Worm (Caenorhabditis elegans) whole organism, L4 larva: ENCODE data around the gene fbxa-202.
A peak's percentile ranks its signal among the peaks of the same experiment; 100 is the strongest.

Source experiments
- F26F4.8 ChIP-seq: fragments of 200-800 bp; sonication (Bioruptor generic); conservative IDR thresholded peaks from 2 replicates; pipeline ENCODE4 v1.3.6; 2022; ENCODE audit warnings: missing genetic modification characterization, missing compliant biosample characterization
- arid-1 ChIP-seq: fragments of 200-800 bp; sonication (Bioruptor generic); conservative IDR thresholded peaks from 2 replicates; pipeline ENCODE4 v1.3.6; 2022; ENCODE audit warnings: missing genetic modification reagents, missing genetic modification characterization, missing compliant biosample characterization
- ceh-28 ChIP-seq: fragments of 150-350 bp; optimal IDR thresholded peaks from 2 replicates; lab custom pipeline; 2014; ENCODE audit warnings: missing biosample characterization, missing genetic modification reagents, missing genetic modification characterization
- daf-12 ChIP-seq: fragments of 150-350 bp; optimal IDR thresholded peaks from 2 replicates; lab custom pipeline; 2014; ENCODE audit warnings: missing biosample characterization, missing genetic modification reagents, missing genetic modification characterization
- jun-1 ChIP-seq: fragments of 150-350 bp; optimal IDR thresholded peaks from 2 replicates; lab custom pipeline; 2014; ENCODE audit warnings: missing biosample characterization, missing genetic modification reagents, missing genetic modification characterization
- lsy-2 ChIP-seq, 2 experiments: fragments of 150-350 bp in 1 of 2; sonication (generic microtip) in 1 of 2; optimal IDR thresholded peaks; 2 replicates each; lab custom pipeline; 2014 to 2017; ENCODE audit warnings: missing biosample characterization in 2 of 2, missing genetic modification characterization in 2 of 2
- mdl-1 ChIP-seq, 2 experiments: fragments of 150-350 bp in 1 of 2; sonication (generic microtip) in 1 of 2; optimal IDR thresholded peaks; 2 replicates each; lab custom pipeline; 2014 to 2017; ENCODE audit warnings: missing biosample characterization in 2 of 2, missing genetic modification characterization in 2 of 2
- mes-2 ChIP-seq: sonication (generic microtip); optimal IDR thresholded peaks from 2 replicates; lab custom pipeline; 2016; ENCODE audit warnings: missing genotype, mild to moderate bottlenecking, missing genetic modification characterization, missing compliant biosample characterization; ENCODE audit not compliant: poor library complexity, severe bottlenecking
- nhr-28 ChIP-seq: fragments of 150-350 bp; optimal IDR thresholded peaks from 2 replicates; lab custom pipeline; 2014; ENCODE audit warnings: missing biosample characterization, missing genetic modification characterization
- nhr-77 ChIP-seq: fragments of 150-350 bp; optimal IDR thresholded peaks from 2 replicates; lab custom pipeline; 2014; ENCODE audit warnings: missing biosample characterization, missing genetic modification characterization
- pqm-1 ChIP-seq: sonication (generic microtip); optimal IDR thresholded peaks from 2 replicates; lab custom pipeline; 2017; ENCODE audit warnings: missing biosample characterization, missing genetic modification characterization
- set-16 ChIP-seq: fragments of 200-800 bp; sonication (Bioruptor generic); IDR thresholded peaks from 2 replicates; pipeline ENCODE4 v1.3.6; 2022; ENCODE audit warnings: missing genetic modification reagents, missing genetic modification characterization, missing compliant biosample characterization
- tra-1 ChIP-seq: fragments of 200-800 bp; sonication (Bioruptor generic); IDR thresholded peaks from 2 replicates; pipeline ENCODE4 v1.3.6; 2022; ENCODE audit warnings: missing genetic modification reagents, missing genetic modification characterization, missing compliant biosample characterization
- ztf-11 ChIP-seq: fragments of 150-350 bp; optimal IDR thresholded peaks from 2 replicates; lab custom pipeline; 2014; ENCODE audit warnings: missing biosample characterization, missing genetic modification characterization

ce11 chrV:6351122-6351521, 24.0 kb downstream of the fbxa-202 start:
- TF ChIP-seq mdl-1 (tag; optimal IDR thresholded peaks at IDR 0.05; lab: Kevin White, UChicago) (peak in 1 of 2 experiments; percentile 41), nhr-28 (tag; lab: Kevin White, UChicago) (no peak), jun-1 (no peak), daf-12 (no peak), mes-2 (tag; lab: Kevin White, UChicago) (no peak), ceh-28 (tag; lab: Kevin White, UChicago) (no peak), ztf-11 (tag; lab: Kevin White, UChicago) (no peak), arid-1 (GFP tag; lab: Robert Waterston, UW) (0 out of 2 replicates have a peak, but pooled peaks have one; percentile 23), nhr-77 (tag; lab: Kevin White, UChicago) (no peak), tra-1 (GFP tag; lab: Robert Waterston, UW) (no peak), pqm-1 (tag; lab: Kevin White, UChicago) (no peak), F26F4.8 (no peak), set-16 (GFP tag; lab: Robert Waterston, UW) (no peak), lsy-2 (tag; optimal IDR thresholded peaks at IDR 0.05; lab: Kevin White, UChicago) (no peak)
